Worm (Caenorhabditis elegans) whole organism, L3 larva: Measurements from ENCODE around the gene col-187.

Source experiments
- ceh-82 ChIP-seq: fragments of 150-350 bp; optimal IDR thresholded peaks from 2 replicates; lab custom pipeline; 2014; ENCODE audit warnings: missing biosample characterization, missing genetic modification characterization
- nhr-11 ChIP-seq: fragments of 150-350 bp; optimal IDR thresholded peaks from 2 replicates; lab custom pipeline; 2014; ENCODE audit warnings: missing biosample characterization, missing genetic modification characterization

- TF ChIP-seq nhr-11 (tag; lab: Kevin White, UChicago) (no peak), ceh-82 (tag; lab: Kevin White, UChicago) (no peak)
These were observed 12.4 kb downstream of the col-187 start, which contains the start of gene C30F2.2 for ce11 chrX:16085094-16085493.
